Fruit fly (Drosophila melanogaster) Kc167 (cell line): Measurements from ENCODE around the gene CG17292.

Source experiments
- Myc ChIP-seq: fragments of >200 bp; optimal IDR thresholded peaks from 2 replicates; lab custom pipeline; 2017; ENCODE audit warnings: missing external identifiers
- Sin3A ChIP-seq: fragments of >200 bp; optimal IDR thresholded peaks from 2 replicates; lab custom pipeline; 2018; ENCODE audit warnings: missing external identifiers
- h ChIP-seq: fragments of >200 bp; optimal IDR thresholded peaks from 3 replicates; lab custom pipeline; 2018; ENCODE audit warnings: missing external identifiers

DNA sequence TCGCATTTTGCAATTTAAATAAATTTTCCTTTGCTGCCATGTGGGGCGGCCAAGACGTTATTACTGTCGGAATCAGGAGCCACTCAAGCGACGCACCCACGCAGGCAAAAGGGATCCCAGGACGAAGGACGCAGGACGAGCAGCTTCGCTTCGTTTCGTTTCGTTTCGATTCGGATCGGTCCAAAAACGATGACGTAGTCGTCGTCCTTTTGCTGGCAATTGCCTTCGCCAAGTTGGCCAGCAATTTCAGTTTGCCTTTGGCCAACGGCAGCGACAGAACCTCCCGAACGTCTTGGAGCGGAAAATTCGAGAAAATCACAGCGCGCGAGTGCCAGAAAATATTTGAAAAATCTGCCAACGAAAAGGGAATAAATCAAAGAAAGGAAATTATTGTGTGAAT lies 32.2 kb upstream of the CG17292 start, which contains the start of gene witty:
- TF ChIP-seq Myc (lab: Kevin White, UChicago), result no peak
- no peak for TF ChIP-seq h (lab: Kevin White, UChicago)
- TF ChIP-seq Sin3A (lab: Kevin White, UChicago), result no peak
